Worm (Caenorhabditis elegans) whole organism, midembryonic: ENCODE measurements around the gene srh-69.

Source experiments
- T22C8.4 ChIP-seq: fragments of 200-800 bp; sonication (Bioruptor generic); IDR thresholded peaks from 2 replicates; pipeline ENCODE4 v1.3.6; 2022; ENCODE audit warnings: missing genetic modification characterization, missing compliant biosample characterization
- cog-1 ChIP-seq: sonication (generic microtip); optimal IDR thresholded peaks from 2 replicates; lab custom pipeline; 2016; ENCODE audit warnings: missing genetic modification characterization, missing compliant biosample characterization
- flt-1 ChIP-seq: fragments of 200-800 bp; sonication (Bioruptor generic); IDR thresholded peaks from 2 replicates; pipeline ENCODE4 v1.3.6; 2022; ENCODE audit warnings: missing genetic modification characterization, missing compliant biosample characterization
- klf-2 ChIP-seq: fragments of 200-800 bp; sonication (Bioruptor generic); conservative IDR thresholded peaks from 2 replicates; pipeline ENCODE4 v1.3.6; 2022; ENCODE audit warnings: missing genetic modification reagents, missing genetic modification characterization, missing compliant biosample characterization
- med-1 ChIP-seq: sonication (generic microtip); optimal IDR thresholded peaks from 2 replicates; lab custom pipeline; 2017; ENCODE audit warnings: missing genetic modification characterization, mild to moderate bottlenecking, missing compliant biosample characterization, antibody characterized with exemption, missing genetic modification reagents; ENCODE audit not compliant: insufficient read depth
- ref-1 ChIP-seq: fragments of 200-800 bp; sonication (Bioruptor generic); conservative IDR thresholded peaks from 2 replicates; pipeline ENCODE4 v1.3.6; 2022; ENCODE audit warnings: missing genetic modification reagents, missing genetic modification characterization, missing compliant biosample characterization
- tab-1 ChIP-seq: fragments of 200-800 bp; sonication (Bioruptor generic); IDR thresholded peaks from 2 replicates; pipeline ENCODE4 v1.3.6; 2022; ENCODE audit warnings: missing genetic modification characterization, missing compliant biosample characterization
- ztf-23 ChIP-seq: fragments of 200-800 bp; sonication (Bioruptor generic); IDR thresholded peaks from 2 replicates; pipeline ENCODE4 v1.3.6; 2022; ENCODE audit warnings: missing genetic modification reagents, missing genetic modification characterization, missing compliant biosample characterization
- ztf-29 ChIP-seq: fragments of 200-800 bp; sonication (Bioruptor generic); IDR thresholded peaks from 2 replicates; pipeline ENCODE4 v1.3.6; 2022; ENCODE audit warnings: missing genetic modification reagents, missing genetic modification characterization, missing compliant biosample characterization

The srh-69 gene

DNA sequence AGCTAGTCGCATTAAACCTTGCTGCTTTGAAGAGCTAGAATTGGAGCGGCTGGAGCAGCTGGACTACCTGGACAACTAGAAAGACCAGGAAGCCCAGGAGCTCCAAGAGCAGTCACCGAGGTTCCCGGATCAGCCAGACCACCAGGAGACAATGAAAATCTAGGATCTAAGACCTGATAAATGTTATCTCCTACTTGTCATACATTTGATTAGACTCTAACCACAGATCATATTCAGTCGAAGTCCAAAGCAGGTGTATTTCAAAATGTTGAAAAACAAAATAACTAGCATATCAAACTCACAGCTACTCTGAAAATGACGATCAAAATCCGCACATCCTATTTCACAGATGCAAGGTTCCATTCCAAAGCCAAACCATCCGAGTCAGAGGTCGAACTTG, 22.6 kb downstream of the srh-69 start, which contains the start of gene srz-6:
srz-6 (plus strand) TSS at position 301 of the 400 bp plus-strand sequence.
- no peak for TF ChIP-seq tab-1
- TF ChIP-seq klf-2: no peak
- no peak for TF ChIP-seq med-1 (GFP tag; lab: Kevin White, UChicago)
- TF ChIP-seq ztf-29 (GFP tag; lab: Robert Waterston, UW): no peak
- no peak for TF ChIP-seq flt-1 (GFP tag; lab: Robert Waterston, UW)
- no peak for TF ChIP-seq cog-1 (tag; lab: Kevin White, UChicago)
- no peak for TF ChIP-seq T22C8.4 (GFP tag; lab: Robert Waterston, UW)
- TF ChIP-seq ztf-23 (GFP tag; lab: Robert Waterston, UW): no peak
- TF ChIP-seq ref-1 (GFP tag; lab: Robert Waterston, UW): no peak

- TF ChIP-seq tab-1: no peak
- TF ChIP-seq T22C8.4 (GFP tag; lab: Robert Waterston, UW): no peak
- no peak for TF ChIP-seq flt-1 (GFP tag; lab: Robert Waterston, UW)
- no peak for TF ChIP-seq klf-2
- TF ChIP-seq cog-1 (tag; lab: Kevin White, UChicago): no peak
- no peak for TF ChIP-seq med-1 (GFP tag; lab: Kevin White, UChicago)
- no peak for TF ChIP-seq ref-1 (GFP tag; lab: Robert Waterston, UW)
- TF ChIP-seq ztf-29 (GFP tag; lab: Robert Waterston, UW): no peak
- TF ChIP-seq ztf-23 (GFP tag; lab: Robert Waterston, UW): no peak
These were observed 24.6 kb downstream of the srh-69 start, which contains the start of gene T21B4.15 for ce11 chrII:12489903-12490302. T21B4.15 (plus strand) TSS chrII:12490203.

ce11 chrII:12488810-12489209, 25.7 kb downstream of the srh-69 start:
- TF ChIP-seq T22C8.4 (GFP tag; lab: Robert Waterston, UW) (no peak), ztf-29 (GFP tag; lab: Robert Waterston, UW) (no peak), med-1 (GFP tag; lab: Kevin White, UChicago) (no peak), klf-2 (no peak), flt-1 (GFP tag; lab: Robert Waterston, UW) (no peak), tab-1 (no peak), ztf-23 (GFP tag; lab: Robert Waterston, UW) (no peak), cog-1 (tag; lab: Kevin White, UChicago) (no peak), ref-1 (GFP tag; lab: Robert Waterston, UW) (no peak)

- TF ChIP-seq flt-1 (GFP tag; lab: Robert Waterston, UW) (no peak), tab-1 (no peak), ztf-23 (GFP tag; lab: Robert Waterston, UW) (no peak), med-1 (GFP tag; lab: Kevin White, UChicago) (no peak), T22C8.4 (GFP tag; lab: Robert Waterston, UW) (no peak)
These were observed 29.5 kb downstream of the srh-69 start, which contains the start of gene F15A4.10 for ce11 chrII:12485060-12485459. F15A4.10 (minus strand) TSS chrII:12485160.

DNA sequence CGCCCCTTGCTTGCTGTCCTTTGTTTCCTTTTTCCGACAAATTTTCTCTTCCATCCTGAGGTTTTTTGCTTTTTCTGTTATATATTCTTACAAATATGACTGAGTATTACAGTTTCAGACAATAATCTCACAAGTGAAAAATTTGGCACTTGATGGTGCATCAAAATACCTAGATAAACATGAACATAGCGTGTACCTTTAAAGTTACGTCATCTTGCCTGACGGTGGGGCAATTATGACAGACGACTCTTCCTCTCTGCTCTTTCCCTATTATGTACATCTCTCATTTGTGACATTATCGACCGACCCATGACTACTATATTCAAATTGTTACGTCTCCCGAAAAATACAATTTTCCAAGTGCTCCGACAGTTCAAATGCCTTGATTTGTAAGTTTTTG, 31.9 kb downstream of the srh-69 start, which contains the start of gene fbxb-102:
fbxb-102 (plus strand) TSS at position 301 of the 400 bp plus-strand sequence.
- TF ChIP-seq cog-1 (tag; lab: Kevin White, UChicago) (no peak), T22C8.4 (GFP tag; lab: Robert Waterston, UW) (no peak), ztf-29 (GFP tag; lab: Robert Waterston, UW) (no peak), klf-2 (no peak), ztf-23 (GFP tag; lab: Robert Waterston, UW) (no peak), tab-1 (no peak), med-1 (GFP tag; lab: Kevin White, UChicago) (no peak), ref-1 (GFP tag; lab: Robert Waterston, UW) (no peak), flt-1 (GFP tag; lab: Robert Waterston, UW) (no peak)

DNA sequence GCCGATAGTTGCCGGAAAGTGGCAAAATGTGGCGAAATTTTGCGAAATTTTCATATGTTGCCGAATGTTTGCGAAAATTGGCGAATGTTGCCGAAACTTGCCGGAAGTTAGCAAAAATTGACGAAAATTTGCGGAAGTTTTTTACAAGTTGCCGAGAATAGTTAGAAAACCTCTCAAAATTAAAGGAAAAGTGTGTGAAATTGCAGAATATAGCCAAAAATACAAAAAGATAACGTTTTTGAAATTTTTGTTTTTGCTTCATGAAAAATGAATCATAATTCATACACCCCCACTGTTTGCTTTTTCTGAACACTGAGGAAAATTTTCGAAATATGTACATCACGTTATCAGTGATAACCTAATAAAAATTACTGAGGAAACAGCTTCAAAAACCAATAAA, 32.9 kb downstream of the srh-69 start:
- TF ChIP-seq flt-1 (GFP tag; lab: Robert Waterston, UW) (no peak), tab-1 (no peak), ztf-29 (GFP tag; lab: Robert Waterston, UW) (no peak), ztf-23 (GFP tag; lab: Robert Waterston, UW) (no peak), med-1 (GFP tag; lab: Kevin White, UChicago) (no peak), cog-1 (tag; lab: Kevin White, UChicago) (no peak), T22C8.4 (GFP tag; lab: Robert Waterston, UW) (no peak)

ce11 chrII:12480811-12481210, 33.7 kb downstream of the srh-69 start, which contains the start of gene arrd-9:
arrd-9 (minus strand) TSS chrII:12480911.
- TF ChIP-seq T22C8.4 (GFP tag; lab: Robert Waterston, UW): no peak
- TF ChIP-seq cog-1 (tag; lab: Kevin White, UChicago): no peak
- TF ChIP-seq ref-1 (GFP tag; lab: Robert Waterston, UW): no peak
- no peak for TF ChIP-seq flt-1 (GFP tag; lab: Robert Waterston, UW)
- TF ChIP-seq klf-2: no peak
- no peak for TF ChIP-seq ztf-29 (GFP tag; lab: Robert Waterston, UW)
- no peak for TF ChIP-seq med-1 (GFP tag; lab: Kevin White, UChicago)
- no peak for TF ChIP-seq ztf-23 (GFP tag; lab: Robert Waterston, UW)
- TF ChIP-seq tab-1: no peak

DNA sequence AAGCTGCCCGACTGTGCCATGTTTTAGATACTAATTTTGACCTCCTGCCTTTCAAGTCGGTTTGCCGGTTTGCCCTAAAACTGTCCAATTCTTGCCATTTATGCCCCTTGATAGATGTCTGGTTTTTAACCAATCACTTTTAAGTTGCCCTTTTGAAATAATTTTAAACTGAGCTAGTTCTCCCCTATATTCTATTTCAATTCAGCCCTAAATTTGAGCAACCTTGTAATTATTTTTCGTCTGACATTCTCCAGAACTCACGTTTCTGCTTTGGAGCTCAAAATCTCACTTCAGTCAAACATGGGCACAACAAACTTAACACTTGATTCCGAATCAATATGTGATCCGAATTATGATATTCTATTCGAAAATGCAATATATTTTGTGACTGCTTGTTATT, 41.1 kb downstream of the srh-69 start, which contains the start of gene srg-17:
srg-17 (plus strand) TSS at position 301 of the 400 bp plus-strand sequence.
- no peak for TF ChIP-seq flt-1 (GFP tag; lab: Robert Waterston, UW)
- no peak for TF ChIP-seq ztf-23 (GFP tag; lab: Robert Waterston, UW)
- TF ChIP-seq ref-1 (GFP tag; lab: Robert Waterston, UW): no peak
- TF ChIP-seq klf-2: no peak
- no peak for TF ChIP-seq cog-1 (tag; lab: Kevin White, UChicago)
- no peak for TF ChIP-seq ztf-29 (GFP tag; lab: Robert Waterston, UW)
- no peak for TF ChIP-seq T22C8.4 (GFP tag; lab: Robert Waterston, UW)
- TF ChIP-seq tab-1: no peak
- TF ChIP-seq med-1 (GFP tag; lab: Kevin White, UChicago): no peak

- no peak for TF ChIP-seq tab-1
- TF ChIP-seq cog-1 (tag; lab: Kevin White, UChicago): no peak
- no peak for TF ChIP-seq ref-1 (GFP tag; lab: Robert Waterston, UW)
- no peak for TF ChIP-seq T22C8.4 (GFP tag; lab: Robert Waterston, UW)
- TF ChIP-seq ztf-29 (GFP tag; lab: Robert Waterston, UW): no peak
- TF ChIP-seq ztf-23 (GFP tag; lab: Robert Waterston, UW): no peak
- TF ChIP-seq med-1 (GFP tag; lab: Kevin White, UChicago): no peak
- no peak for TF ChIP-seq flt-1 (GFP tag; lab: Robert Waterston, UW)
- no peak for TF ChIP-seq klf-2
These were observed 43.2 kb downstream of the srh-69 start, which contains the start of the genes F15A4.5 and phat-8 for ce11 chrII:12471138-12471855. F15A4.5 (minus strand) TSS chrII:12471238. phat-8 (plus strand) TSS chrII:12471805.
